Fruit fly (Drosophila melanogaster) whole organism, embryonic: ENCODE measurements around the gene Sfp35C.

Experiments
- Abd-B ChIP-seq: fragments of 200-800 bp; sonication (Bioruptor generic); optimal IDR thresholded peaks from 2 replicates; lab custom pipeline; 2018; ENCODE audit warnings: missing biosample characterization, mild to moderate bottlenecking, missing genetic modification characterization, moderate library complexity
- Adf1 ChIP-seq: fragments of 200-800 bp; sonication (Bioruptor generic); IDR thresholded peaks from 2 replicates; pipeline ENCODE4 v1.3.6; 2022; ENCODE audit warnings: missing biosample characterization, missing genetic modification characterization
- Aef1 ChIP-seq: fragments of 200-800 bp; sonication (Bioruptor generic); IDR thresholded peaks from 3 replicates; pipeline ENCODE4 v1.3.6; 2022; ENCODE audit warnings: missing biosample characterization, missing genetic modification characterization
- B-H1 ChIP-seq: fragments of 200-800 bp; sonication (Bioruptor generic); IDR thresholded peaks from 3 replicates; pipeline ENCODE4 v1.3.6; 2022; ENCODE audit warnings: missing biosample characterization, missing genetic modification characterization
- CG10147 ChIP-seq: fragments of 200-800 bp; sonication (Bioruptor generic); optimal IDR thresholded peaks from 2 replicates; lab custom pipeline; 2019; ENCODE audit warnings: missing biosample characterization, mild to moderate bottlenecking, missing genetic modification characterization, moderate library complexity
- CG10209 ChIP-seq: fragments of 200-800 bp; sonication (Bioruptor generic); optimal IDR thresholded peaks from 3 replicates; lab custom pipeline; 2017; ENCODE audit warnings: missing biosample characterization, mild to moderate bottlenecking, missing genetic modification characterization, missing genetic modification reagents
- CG10431 ChIP-seq: fragments of 200-800 bp; sonication (Bioruptor generic); optimal IDR thresholded peaks from 3 replicates; lab custom pipeline; 2018; ENCODE audit warnings: missing biosample characterization, mild to moderate bottlenecking, missing genetic modification characterization
- CG11093 ChIP-seq: fragments of 200-800 bp; sonication (Bioruptor generic); IDR thresholded peaks from 3 replicates; pipeline ENCODE4 v1.3.6; 2022; ENCODE audit warnings: missing biosample characterization, missing genetic modification characterization
- CG12071 ChIP-seq: fragments of 200-800 bp; sonication (Bioruptor generic); optimal IDR thresholded peaks from 3 replicates; lab custom pipeline; 2018; ENCODE audit warnings: missing biosample characterization, mild to moderate bottlenecking, missing genetic modification characterization
- CG1602 ChIP-seq: fragments of 200-800 bp; sonication (Bioruptor generic); optimal IDR thresholded peaks from 3 replicates; lab custom pipeline; 2016; ENCODE audit warnings: missing biosample characterization, missing genetic modification characterization
- CG1603 ChIP-seq: fragments of 200-800 bp; sonication (Bioruptor generic); optimal IDR thresholded peaks from 2 replicates; lab custom pipeline; 2019; ENCODE audit warnings: missing biosample characterization, mild to moderate bottlenecking, missing genetic modification characterization, moderate library complexity
- CG16779 ChIP-seq: fragments of 200-800 bp; sonication (Bioruptor generic); IDR thresholded peaks from 2 replicates; pipeline ENCODE4 v1.3.6; 2022; ENCODE audit warnings: missing biosample characterization, missing genetic modification characterization
- CG2120 ChIP-seq: fragments of 200-800 bp; sonication (Bioruptor generic); optimal IDR thresholded peaks from 3 replicates; lab custom pipeline; 2016; ENCODE audit warnings: missing biosample characterization, missing genetic modification characterization
- CG4404 ChIP-seq: fragments of 200-800 bp; sonication (Bioruptor generic); IDR thresholded peaks from 2 replicates; pipeline ENCODE4 v1.3.6; 2022; ENCODE audit warnings: missing biosample characterization, missing genetic modification characterization
- CG8359 ChIP-seq: fragments of 200-800 bp; sonication (Bioruptor generic); optimal IDR thresholded peaks from 2 replicates; lab custom pipeline; 2017; ENCODE audit warnings: missing biosample characterization, mild to moderate bottlenecking, missing genetic modification characterization, borderline replicate concordance
- CG9215 ChIP-seq: fragments of 200-800 bp; sonication (Bioruptor generic); IDR thresholded peaks from 2 replicates; pipeline ENCODE4 v1.3.6; 2022; ENCODE audit warnings: missing biosample characterization, missing genetic modification characterization
- CG9437 ChIP-seq: fragments of 200-800 bp; sonication (Bioruptor generic); optimal IDR thresholded peaks from 2 replicates; lab custom pipeline; 2018; ENCODE audit warnings: missing biosample characterization, mild to moderate bottlenecking, missing genetic modification characterization
- CTCF ChIP-seq: fragments of 200-800 bp; sonication (Bioruptor generic); optimal IDR thresholded peaks from 2 replicates; lab custom pipeline; 2017; ENCODE audit warnings: missing biosample characterization, mild to moderate bottlenecking, missing genetic modification characterization, moderate library complexity
- D19B ChIP-seq: fragments of 200-800 bp; sonication (Bioruptor generic); optimal IDR thresholded peaks from 2 replicates; lab custom pipeline; 2017; ENCODE audit warnings: missing biosample characterization, mild to moderate bottlenecking, missing genetic modification characterization
- Dip3 ChIP-seq: fragments of 200-800 bp; sonication (Bioruptor generic); optimal IDR thresholded peaks from 3 replicates; lab custom pipeline; 2016; ENCODE audit warnings: missing biosample characterization, missing genetic modification characterization
- Dref ChIP-seq: fragments of 200-800 bp; sonication (Bioruptor generic); IDR thresholded peaks from 2 replicates; pipeline ENCODE4 v1.3.6; 2022; ENCODE audit warnings: missing biosample characterization, missing genetic modification characterization
- ERR ChIP-seq: fragments of 200-800 bp; sonication (Bioruptor generic); optimal IDR thresholded peaks from 2 replicates; lab custom pipeline; 2016; ENCODE audit warnings: missing biosample characterization, missing genetic modification characterization
- Hand ChIP-seq: fragments of 200-800 bp; sonication (Bioruptor generic); optimal IDR thresholded peaks from 2 replicates; lab custom pipeline; 2017; ENCODE audit warnings: mild to moderate bottlenecking, missing biosample characterization, missing genetic modification reagents, missing genetic modification characterization
- Hr39 ChIP-seq: fragments of >200 bp; optimal IDR thresholded peaks from 2 replicates; lab custom pipeline; 2017
- Lhr ChIP-seq: fragments of 200-800 bp; sonication (Bioruptor generic); optimal IDR thresholded peaks from 3 replicates; lab custom pipeline; 2017; ENCODE audit warnings: mild to moderate bottlenecking, missing biosample characterization, missing genetic modification reagents, missing genetic modification characterization
- Med ChIP-seq: fragments of 200-800 bp; sonication (Bioruptor generic); peaks from one replicate; lab custom pipeline; 2016; ENCODE audit warnings: missing biosample characterization, missing genetic modification characterization, mild to moderate bottlenecking, inconsistent platforms, moderate library complexity
- Mes4 ChIP-seq: fragments of 200-800 bp; sonication (Bioruptor generic); optimal IDR thresholded peaks from 2 replicates; lab custom pipeline; 2016; ENCODE audit warnings: missing biosample characterization, missing genetic modification characterization
- NFAT ChIP-seq: fragments of 200-800 bp; sonication (Bioruptor generic); IDR thresholded peaks from 2 replicates; pipeline ENCODE4 v1.3.6; 2022; ENCODE audit warnings: missing biosample characterization, missing genetic modification characterization
- Optix ChIP-seq: fragments of 200-800 bp; sonication (Bioruptor generic); IDR thresholded peaks from 3 replicates; pipeline ENCODE4 v1.3.6; 2022; ENCODE audit warnings: missing biosample characterization, missing genetic modification characterization
- Pdp1 ChIP-seq, 2 experiments: fragments of 200-800 bp; sonication (Bioruptor generic); optimal IDR thresholded peaks; 3 replicates each; lab custom pipeline; 2016; ENCODE audit warnings: missing biosample characterization in 2 of 2, missing genetic modification characterization in 2 of 2, mild to moderate bottlenecking in 1 of 2, moderate library complexity in 1 of 2
- Poxn ChIP-seq: fragments of 200-800 bp; sonication (Bioruptor generic); IDR thresholded peaks from 2 replicates; pipeline ENCODE4 v1.3.6; 2022; ENCODE audit warnings: missing biosample characterization, missing genetic modification characterization
- Six4 ChIP-seq: fragments of 200-800 bp; sonication (Bioruptor generic); optimal IDR thresholded peaks from 2 replicates; lab custom pipeline; 2016; ENCODE audit warnings: missing biosample characterization, missing genetic modification characterization
- Spps ChIP-seq: fragments of 200-800 bp; sonication (Bioruptor generic); optimal IDR thresholded peaks from 2 replicates; lab custom pipeline; 2018; ENCODE audit warnings: missing biosample characterization, mild to moderate bottlenecking, missing genetic modification characterization
- Tbp ChIP-seq: fragments of >200 bp; optimal IDR thresholded peaks from 2 replicates; lab custom pipeline; 2018; ENCODE audit warnings: missing biosample characterization, missing genetic modification characterization
- Trl ChIP-seq, 3 experiments: fragments of >200 bp in 2 of 3; fragments of 200-800 bp in 1 of 3; sonication (Bioruptor generic) in 1 of 3; optimal IDR thresholded peaks; 2 replicates in 1 of 3; 3 replicates in 2 of 3; lab custom pipeline; 2016 to 2017; ENCODE audit warnings: missing biosample characterization in 1 of 3, missing genetic modification characterization in 1 of 3
- Xrp1 ChIP-seq: fragments of 200-800 bp; sonication (Bioruptor generic); IDR thresholded peaks from 2 replicates; pipeline ENCODE4 v1.3.6; 2022; ENCODE audit warnings: missing biosample characterization, missing genetic modification characterization
- aop ChIP-seq: fragments of 200-800 bp; sonication (Bioruptor generic); IDR thresholded peaks from 2 replicates; pipeline ENCODE4 v1.3.6; 2022; ENCODE audit warnings: missing biosample characterization, missing genetic modification characterization
- dpn ChIP-seq, 2 experiments: fragments of 200-800 bp; sonication (Bioruptor generic); optimal IDR thresholded peaks; 3 replicates each; lab custom pipeline; 2016; ENCODE audit warnings: missing biosample characterization in 2 of 2, missing genetic modification characterization in 2 of 2
- en ChIP-seq: fragments of 200-800 bp; sonication (Bioruptor generic); optimal IDR thresholded peaks from 2 replicates; lab custom pipeline; 2016; ENCODE audit warnings: missing biosample characterization, missing genetic modification characterization
- gt ChIP-seq: fragments of 200-800 bp; sonication (Bioruptor generic); IDR thresholded peaks from 2 replicates; pipeline ENCODE4 v1.3.6; 2022; ENCODE audit warnings: missing biosample characterization, missing genetic modification characterization
- hth ChIP-seq: fragments of >200 bp; optimal IDR thresholded peaks from 2 replicates; lab custom pipeline; 2017; ENCODE audit warnings: inconsistent platforms
- ken ChIP-seq: fragments of 200-800 bp; sonication (Bioruptor generic); IDR thresholded peaks from 3 replicates; pipeline ENCODE4 v1.3.6; 2022; ENCODE audit warnings: missing biosample characterization, missing genetic modification characterization
- mam ChIP-seq: fragments of 200-800 bp; sonication (Bioruptor generic); optimal IDR thresholded peaks from 3 replicates; lab custom pipeline; 2016; ENCODE audit warnings: missing biosample characterization, missing genetic modification characterization
- pan ChIP-seq, 4 experiments: fragments of >200 bp in 3 of 4; fragments of 200-800 bp in 1 of 4; sonication (Bioruptor generic) in 1 of 4; optimal IDR thresholded peaks in 3 of 4; IDR thresholded peaks in 1 of 4; 2 replicates each; pipeline versions ENCODE4 v1.3.6 to Lab custom; 2017 to 2022; ENCODE audit warnings: missing biosample characterization in 2 of 4, missing genetic modification characterization in 2 of 4, mixed read lengths in 1 of 4
- phol ChIP-seq: fragments of 200-800 bp; sonication (Bioruptor generic); optimal IDR thresholded peaks from 3 replicates; lab custom pipeline; 2018; ENCODE audit warnings: missing biosample characterization, mild to moderate bottlenecking, missing genetic modification characterization, moderate library complexity
- row ChIP-seq: fragments of 200-800 bp; sonication (Bioruptor generic); IDR thresholded peaks from 3 replicates; pipeline ENCODE4 v1.3.6; 2022; ENCODE audit warnings: missing biosample characterization, missing genetic modification characterization
- run ChIP-seq: fragments of 200-800 bp; sonication (Bioruptor generic); optimal IDR thresholded peaks from 3 replicates; lab custom pipeline; 2018; ENCODE audit warnings: missing biosample characterization, mild to moderate bottlenecking, missing genetic modification characterization
- schlank ChIP-seq: fragments of 200-800 bp; sonication (Bioruptor generic); optimal IDR thresholded peaks from 2 replicates; lab custom pipeline; 2018; ENCODE audit warnings: missing biosample characterization, mild to moderate bottlenecking, missing genetic modification characterization
- sisA ChIP-seq: fragments of 200-800 bp; sonication (Bioruptor generic); IDR thresholded peaks from 2 replicates; pipeline ENCODE4 v1.3.6; 2022; ENCODE audit warnings: missing biosample characterization, missing genetic modification characterization
- slbo ChIP-seq: fragments of 200-800 bp; sonication (Bioruptor generic); IDR thresholded peaks from 2 replicates; pipeline ENCODE4 v1.3.6; 2022; ENCODE audit warnings: missing biosample characterization, missing genetic modification characterization
- tna ChIP-seq: fragments of 200-800 bp; sonication (Bioruptor generic); IDR thresholded peaks from 2 replicates; pipeline ENCODE4 v1.3.6; 2022; ENCODE audit warnings: missing biosample characterization, missing genetic modification characterization; ENCODE audit not compliant: partially characterized antibody

Gene Sfp35C

dm6 chr2L:15201992-15202391, at the start of gene Sfp35C:
TSS of gene Sfp35C (minus strand) at chr2L:15202092.
- TF ChIP-seq CG4404, result no peak
- no peak for TF ChIP-seq schlank (tag; lab: Kevin White, UChicago)
- TF ChIP-seq Six4, result no peak
- no peak for TF ChIP-seq CTCF
- no peak for TF ChIP-seq D19B (GFP tag; lab: Kevin White, UChicago)
- TF ChIP-seq gt, result no peak
- TF ChIP-seq, all 482 proteins: peak for 0

- no peak for TF ChIP-seq CG1602 (GFP tag; lab: Kevin White, UChicago)
- TF ChIP-seq CG2120 (GFP tag; lab: Kevin White, UChicago), result peak; percentile 7
- peak in 1 of 2 experiments; percentile 32 for TF ChIP-seq Pdp1 (GFP tag; optimal IDR thresholded peaks at IDR 0.05; lab: Kevin White, UChicago)
- TF ChIP-seq B-H1, result no peak
- peak; percentile 32; the same call in 1 of the 2 replicates for TF ChIP-seq Xrp1 (GFP tag; lab: Robert Waterston, UW)
- TF ChIP-seq hth (lab: Kevin White, UChicago), result no peak
- TF ChIP-seq CG8359 (GFP tag; lab: Kevin White, UChicago), result no peak
- TF ChIP-seq CG10209 (GFP tag; lab: Kevin White, UChicago), result no peak
- TF ChIP-seq CG12071, result no peak
- TF ChIP-seq tna (GFP tag; lab: Robert Waterston, UW), result no peak
- TF ChIP-seq Hr39 (lab: Kevin White, UChicago), result no peak
- TF ChIP-seq slbo (GFP tag; lab: Robert Waterston, UW), result peak; percentile 30; the same call in 1 of the 2 replicates
- TF ChIP-seq aop (GFP tag; lab: Robert Waterston, UW), result no peak
- no peak for TF ChIP-seq Dref (GFP tag; lab: Robert Waterston, UW)
- no peak for TF ChIP-seq Spps
- TF ChIP-seq D19B (GFP tag; lab: Kevin White, UChicago), result peak; percentile 44
- no peak for TF ChIP-seq Aef1 (GFP tag; lab: Robert Waterston, UW)
- TF ChIP-seq Hand (GFP tag; lab: Kevin White, UChicago), result no peak
- TF ChIP-seq CG9437 (GFP tag; lab: Kevin White, UChicago), result no peak
- TF ChIP-seq Optix (GFP tag; lab: Robert Waterston, UW), result no peak
- no peak for TF ChIP-seq ERR (GFP tag; lab: Kevin White, UChicago)
- no peak for TF ChIP-seq CG9215 (GFP tag; lab: Robert Waterston, UW)
- TF ChIP-seq Mes4 (GFP tag; lab: Kevin White, UChicago), result no peak
- TF ChIP-seq Med, result peak; percentile 77
- TF ChIP-seq Dip3 (GFP tag; lab: Kevin White, UChicago), result no peak
- no peak for TF ChIP-seq phol
- no peak for TF ChIP-seq Poxn (GFP tag; lab: Robert Waterston, UW)
- TF ChIP-seq run, result no peak
- TF ChIP-seq CG16779, result no peak
- TF ChIP-seq CG10147 (GFP tag; lab: Kevin White, UChicago), result no peak
- TF ChIP-seq CG1603 (tag; lab: Kevin White, UChicago), result peak; percentile 33
- TF ChIP-seq Adf1 (GFP tag; lab: Robert Waterston, UW), result no peak
- peak; percentile 39; the same call in 1 of the 2 replicates for TF ChIP-seq sisA
- TF ChIP-seq mam, result peak; percentile 4
- TF ChIP-seq CG11093 (GFP tag; lab: Robert Waterston, UW), result no peak
- no peak for TF ChIP-seq Tbp (GFP tag; lab: Kevin White, UChicago)
- TF ChIP-seq dpn (GFP tag; optimal IDR thresholded peaks at IDR 0.05; lab: Kevin White, UChicago), result no peak
- TF ChIP-seq ken, result 0 out of 3 replicates have a peak, but pooled peaks have one; percentile 7
- no peak for TF ChIP-seq CG10431
- TF ChIP-seq NFAT (GFP tag; lab: Robert Waterston, UW), result no peak
- TF ChIP-seq row (GFP tag; lab: Robert Waterston, UW), result peak; percentile 43; the same call in 2 of the 3 replicates
- no peak for TF ChIP-seq Lhr (GFP tag; lab: Kevin White, UChicago)
- no peak for TF ChIP-seq Trl (optimal IDR thresholded peaks at IDR 0.05; lab: Kevin White, UChicago)
- TF ChIP-seq Trl (GFP tag; optimal IDR thresholded peaks at IDR 0.05; lab: Kevin White, UChicago), result no peak
- no peak for TF ChIP-seq pan (optimal IDR thresholded peaks at IDR 0.05; lab: Kevin White, UChicago)
- TF ChIP-seq pan (GFP tag; optimal IDR thresholded peaks at IDR 0.05 in 1 of 2, IDR thresholded peaks at IDR 0.05 in 1 of 2), result peak in 1 of 2 experiments; percentile 17
- TF ChIP-seq Abd-B (GFP tag; lab: Kevin White, UChicago), result peak; percentile 20
- TF ChIP-seq en, result no peak
Observed at dm6 chr2L:15249682-15250081, 47.8 kb upstream of the Sfp35C start.
